Worm (Caenorhabditis elegans): ENCODE measurements around the gene C26H9A.4.

ce11 chrIV:12651570-12651969 lies 1.6 kb upstream of the C26H9A.4 start:
- no peak for TF ChIP-seq pha-2 (tag; optimal IDR thresholded peaks at IDR 0.05)
- peak; percentile 62 for TF ChIP-seq nfya-1 (tag; optimal IDR thresholded peaks at IDR 0.05)
- no peak for TF ChIP-seq fkh-10 (GFP tag; optimal IDR thresholded peaks at IDR 0.05)
- TF ChIP-seq ref-2 (tag; optimal IDR thresholded peaks at IDR 0.05) = no peak
- TF ChIP-seq dve-1 (tag; optimal IDR thresholded peaks at IDR 0.05) = no peak
- TF ChIP-seq pqm-1 (tag; optimal IDR thresholded peaks at IDR 0.05) = no peak
- TF ChIP-seq hlh-15 (tag; optimal IDR thresholded peaks at IDR 0.05) = no peak
- TF ChIP-seq elt-2 (tag; optimal IDR thresholded peaks at IDR 0.05) = no peak
- no peak for TF ChIP-seq elt-4 (tag; optimal IDR thresholded peaks at IDR 0.05)
- no peak for TF ChIP-seq ceh-22 (tag; optimal IDR thresholded peaks at IDR 0.05)
